Worm (Caenorhabditis elegans): ENCODE data around the gene Y50D7A.10.

DNA sequence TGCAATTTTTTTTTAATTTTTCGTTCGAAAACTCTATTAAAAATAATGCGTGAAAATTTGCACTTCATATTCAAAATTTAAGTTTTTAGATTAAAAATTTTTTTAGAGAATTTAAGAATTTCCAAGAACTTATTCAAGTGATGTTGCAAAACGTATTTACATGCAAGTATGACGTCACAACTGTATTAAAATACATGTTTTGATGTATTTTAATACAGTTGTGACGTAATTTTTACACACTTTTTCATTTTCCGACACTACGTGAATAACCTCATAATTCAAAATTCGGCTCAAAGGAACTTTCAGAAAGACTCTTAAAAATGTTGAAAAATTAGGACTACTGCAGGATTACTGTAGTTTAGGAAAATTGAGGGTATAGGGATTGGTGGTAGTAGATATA lies 42.8 kb downstream of the Y50D7A.10 start:
- no peak for TF ChIP-seq elt-3 (tag; optimal IDR thresholded peaks at IDR 0.05)
- no peak for TF ChIP-seq lsy-2 (tag; optimal IDR thresholded peaks at IDR 0.05)

Measured in whole organism, mixed stage, embryonic.